Worm (Caenorhabditis elegans): ENCODE results near the gene fbxb-77.

DNA sequence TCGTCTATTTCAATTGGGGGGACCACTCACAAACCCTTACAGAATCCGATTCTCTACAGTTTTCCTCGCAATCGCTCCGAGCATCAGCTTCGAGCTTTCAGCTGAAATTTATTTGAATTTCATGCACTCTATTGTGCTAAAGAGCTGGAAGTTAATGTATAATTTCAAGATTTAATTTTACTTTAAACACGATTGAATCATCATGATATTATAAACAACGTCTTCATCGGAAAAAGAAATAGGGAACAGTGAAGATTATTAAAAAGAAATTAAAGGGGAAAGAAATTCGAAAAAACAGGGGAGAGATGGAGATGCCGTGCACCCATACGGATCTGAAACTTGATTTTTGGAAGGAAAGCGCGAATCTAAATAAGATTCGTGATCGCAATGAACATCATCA, 11.8 kb downstream of the fbxb-77 start, which contains the start of gene hoe-1:
- TF ChIP-seq mdl-1 (tag; optimal IDR thresholded peaks at IDR 0.05), result no peak
- no peak for TF ChIP-seq rbr-2 (tag; optimal IDR thresholded peaks at IDR 0.05)
- TF ChIP-seq F37D6.2 (tag; optimal IDR thresholded peaks at IDR 0.05), result no peak
- TF ChIP-seq unc-39 (tag; optimal IDR thresholded peaks at IDR 0.05), result no peak
- no peak for TF ChIP-seq ztf-11 (tag; optimal IDR thresholded peaks at IDR 0.05)
- TF ChIP-seq T26A8.4 (GFP tag; IDR thresholded peaks at IDR 0.05), result no peak
- TF ChIP-seq ZK546.5 (tag; optimal IDR thresholded peaks at IDR 0.05), result no peak
- TF ChIP-seq nhr-77 (tag; optimal IDR thresholded peaks at IDR 0.05), result no peak
- TF ChIP-seq pha-4 (GFP tag; IDR thresholded peaks at IDR 0.05), result no peak
- no peak for TF ChIP-seq pha-4 (tag; optimal IDR thresholded peaks at IDR 0.05)
